Fruit fly (Drosophila melanogaster) whole organism, wandering third instar larva: ENCODE measurements around the gene Muc91C.

ENCODE experiments used
- CG9705 ChIP-seq: fragments of 200-800 bp; sonication (Bioruptor generic); optimal IDR thresholded peaks from 2 replicates; lab custom pipeline; 2018; ENCODE audit warnings: missing biosample characterization, mild to moderate bottlenecking, missing genetic modification characterization
- CrebA ChIP-seq: fragments of 200-800 bp; sonication (Bioruptor generic); optimal IDR thresholded peaks from 2 replicates; lab custom pipeline; 2016; ENCODE audit warnings: missing biosample characterization, mild to moderate bottlenecking, missing genetic modification characterization, borderline replicate concordance
- Dfd ChIP-seq: fragments of >200 bp; optimal IDR thresholded peaks from 2 replicates; lab custom pipeline; 2017; ENCODE audit warnings: missing biosample characterization, missing genetic modification characterization
- Hr83 ChIP-seq: fragments of 200-300 bp; sonication (Bioruptor generic); optimal IDR thresholded peaks from 2 replicates; lab custom pipeline; 2016; ENCODE audit warnings: missing biosample characterization, mild to moderate bottlenecking, missing genetic modification characterization, moderate library complexity; ENCODE audit not compliant: poor library complexity, severe bottlenecking
- Myc ChIP-seq: fragments of >200 bp; optimal IDR thresholded peaks from 2 replicates; lab custom pipeline; 2017
- OdsH ChIP-seq: fragments of 200-800 bp; sonication (Bioruptor generic); optimal IDR thresholded peaks from 2 replicates; lab custom pipeline; 2016; ENCODE audit warnings: missing biosample characterization, mild to moderate bottlenecking, missing genetic modification characterization
- brk ChIP-seq: fragments of 200-800 bp; sonication (Bioruptor generic); optimal IDR thresholded peaks from 2 replicates; lab custom pipeline; 2016; ENCODE audit warnings: missing biosample characterization, mild to moderate bottlenecking, missing genetic modification characterization
- h ChIP-seq: fragments of 200-800 bp; sonication (Bioruptor generic); optimal IDR thresholded peaks from 3 replicates; lab custom pipeline; 2016; ENCODE audit warnings: missing biosample characterization, mild to moderate bottlenecking, missing genetic modification characterization
- lola ChIP-seq: fragments of >200 bp; optimal IDR thresholded peaks from 2 replicates; lab custom pipeline; 2017; ENCODE audit warnings: missing biosample characterization, missing genetic modification characterization
- psq ChIP-seq: fragments of 200-800 bp; sonication (Bioruptor generic); optimal IDR thresholded peaks from 3 replicates; lab custom pipeline; 2017; ENCODE audit warnings: missing biosample characterization, mild to moderate bottlenecking, missing genetic modification characterization, moderate library complexity
- sage ChIP-seq: fragments of 200-800 bp; sonication (Bioruptor generic); optimal IDR thresholded peaks from 2 replicates; lab custom pipeline; 2016; ENCODE audit warnings: missing biosample characterization, mild to moderate bottlenecking, missing genetic modification characterization
- usp ChIP-seq: fragments of >200 bp; optimal IDR thresholded peaks from 2 replicates; lab custom pipeline; 2017; ENCODE audit warnings: missing biosample characterization, missing genetic modification characterization

DNA sequence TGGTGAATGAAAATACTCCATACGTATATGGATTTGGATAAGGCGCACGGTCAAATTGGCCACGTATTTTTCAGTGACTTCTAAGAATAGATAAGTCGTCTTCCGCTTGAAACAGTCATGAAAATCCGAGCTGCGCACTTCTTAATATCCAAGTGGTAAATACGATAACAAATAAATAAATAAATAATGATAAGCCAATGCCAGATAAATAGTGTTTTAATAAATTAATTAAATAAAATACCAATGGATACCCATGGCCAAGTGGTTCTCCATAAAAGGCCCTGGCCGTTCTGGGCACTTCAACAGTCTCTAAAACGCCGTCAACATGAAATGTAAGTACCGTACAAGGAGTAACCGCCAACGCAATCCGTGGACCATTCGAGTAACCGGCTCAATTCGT is 39.9 kb upstream of the Muc91C start, which contains the start of gene CG14302:
- TF ChIP-seq usp (GFP tag; lab: Kevin White, UChicago) (no peak), Dfd (GFP tag; lab: Kevin White, UChicago) (no peak), CrebA (GFP tag; lab: Kevin White, UChicago) (no peak), lola (GFP tag; lab: Kevin White, UChicago) (no peak), CG9705 (GFP tag; lab: Kevin White, UChicago) (no peak), Myc (lab: Kevin White, UChicago) (no peak), psq (no peak), brk (GFP tag; lab: Kevin White, UChicago) (no peak), Hr83 (GFP tag; lab: Kevin White, UChicago) (no peak), OdsH (no peak), h (GFP tag; lab: Kevin White, UChicago) (no peak), sage (GFP tag; lab: Kevin White, UChicago) (no peak)
